Worm (Caenorhabditis elegans): ENCODE data around the gene ooc-3.
A peak's percentile ranks its signal among the peaks of the same experiment; 100 is the strongest.

The ooc-3 gene

DNA sequence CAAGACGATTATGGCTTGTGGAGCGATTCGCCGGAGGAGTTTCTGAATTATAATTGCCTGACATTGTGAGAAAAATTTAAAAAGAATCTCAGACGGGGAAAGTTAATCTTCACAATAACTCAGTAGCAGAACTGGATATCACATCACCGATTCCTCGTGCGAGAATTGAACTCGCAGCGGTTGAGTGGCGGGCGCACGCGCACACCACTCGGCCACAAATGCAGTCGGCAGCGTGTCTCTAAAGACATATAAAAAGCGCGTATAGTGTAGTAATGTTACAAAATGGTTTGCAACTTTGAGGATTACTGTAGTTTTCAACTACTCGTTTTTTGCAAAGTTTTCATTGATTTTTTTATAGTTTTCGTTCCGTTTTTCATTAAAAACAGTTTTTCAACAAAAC, 10.5 kb downstream of the ooc-3 start (continued):
- TF ChIP-seq K09A11.1 (tag; optimal IDR thresholded peaks at IDR 0.05; ENCODE audit: insufficient read depth) (peak; percentile 84), Y22D7AL.16 (tag; optimal IDR thresholded peaks at IDR 0.05) (peak; percentile 98), hlh-30 (tag; optimal IDR thresholded peaks at IDR 0.05; ENCODE audit: insufficient read depth) (peak; percentile 78), pros-1 (tag; optimal IDR thresholded peaks at IDR 0.05) (no peak), hlh-15 (tag; optimal IDR thresholded peaks at IDR 0.05) (peak; percentile 96), ceh-24 (tag; optimal IDR thresholded peaks at IDR 0.05) (peak; percentile 97), odd-2 (tag; optimal IDR thresholded peaks at IDR 0.05) (peak; percentile 80), madf-2 (tag; optimal IDR thresholded peaks at IDR 0.05) (peak; percentile 95), ahr-1 (tag; optimal IDR thresholded peaks at IDR 0.05) (peak; percentile 89), unc-86 (tag; optimal IDR thresholded peaks at IDR 0.05) (peak; percentile 93), sox-2 (GFP tag; IDR thresholded peaks at IDR 0.05) (peak; percentile 87), sdc-2 (tag; optimal IDR thresholded peaks at IDR 0.05) (peak; percentile 86), ceh-30 (tag; optimal IDR thresholded peaks at IDR 0.05) (peak; percentile 72), pha-4 (tag; optimal IDR thresholded peaks at IDR 0.05) (no peak), hlh-13 (GFP tag; optimal IDR thresholded peaks at IDR 0.05) (peak; percentile 93), fax-1 (tag; optimal IDR thresholded peaks at IDR 0.05) (peak; percentile 93), hlh-6 (tag; optimal IDR thresholded peaks at IDR 0.05) (peak; percentile 96), ztf-16 (tag; optimal IDR thresholded peaks at IDR 0.05) (peak; percentile 95), zip-5 (tag; optimal IDR thresholded peaks at IDR 0.05) (peak; percentile 84), dve-1 (tag; optimal IDR thresholded peaks at IDR 0.05) (peak; percentile 88), dmd-4 (tag; optimal IDR thresholded peaks at IDR 0.05; ENCODE audit: borderline replicate concordance) (peak; percentile 90), ttx-3 (tag; optimal IDR thresholded peaks at IDR 0.05) (peak; percentile 96), ets-4 (tag; optimal IDR thresholded peaks at IDR 0.05) (peak; percentile 56), tbx-2 (tag; optimal IDR thresholded peaks at IDR 0.05) (peak; percentile 95), eyg-1 (tag; optimal IDR thresholded peaks at IDR 0.05) (peak; percentile 95), che-1 (tag; optimal IDR thresholded peaks at IDR 0.05) (peak; percentile 96), pag-3 (tag; optimal IDR thresholded peaks at IDR 0.05; ENCODE audit: borderline replicate concordance) (peak; percentile 80), ceh-6 (GFP tag; optimal IDR thresholded peaks at IDR 0.05) (peak; percentile 96), nhr-232 (tag; optimal IDR thresholded peaks at IDR 0.05) (peak; percentile 94), nhr-11 (tag; optimal IDR thresholded peaks at IDR 0.05) (no peak), C38D4.7 (GFP tag; optimal IDR thresholded peaks at IDR 0.05) (peak; percentile 96)

DNA sequence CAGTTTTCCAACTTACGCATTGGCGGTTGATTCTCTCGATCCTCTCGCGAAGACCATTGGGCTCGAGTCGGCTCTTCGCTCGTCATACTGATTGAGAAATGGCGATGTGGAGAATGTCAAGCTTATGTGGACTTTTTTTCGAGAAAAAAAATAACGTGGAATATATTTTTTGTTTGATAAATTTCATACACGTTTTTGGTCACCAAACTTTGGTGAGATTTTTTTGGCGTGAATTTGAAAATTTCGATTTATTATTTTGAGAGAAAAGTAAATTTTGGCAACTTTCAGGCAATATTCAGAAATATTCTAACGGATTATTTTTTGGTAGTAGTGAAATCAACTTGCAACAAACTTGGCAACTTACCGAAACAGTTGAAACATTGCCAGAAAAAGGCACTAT, 16.0 kb downstream of the ooc-3 start, which contains the start of gene W02B12.12:
TSS of gene W02B12.12 (minus strand) at position 101 of the 400 bp plus-strand sequence.
- TF ChIP-seq fkh-10 (GFP tag; optimal IDR thresholded peaks at IDR 0.05) (no peak), ceh-30 (tag; optimal IDR thresholded peaks at IDR 0.05) (no peak), ttx-3 (tag; optimal IDR thresholded peaks at IDR 0.05) (no peak), elt-4 (tag; optimal IDR thresholded peaks at IDR 0.05) (no peak), pha-2 (tag; optimal IDR thresholded peaks at IDR 0.05) (no peak)

DNA sequence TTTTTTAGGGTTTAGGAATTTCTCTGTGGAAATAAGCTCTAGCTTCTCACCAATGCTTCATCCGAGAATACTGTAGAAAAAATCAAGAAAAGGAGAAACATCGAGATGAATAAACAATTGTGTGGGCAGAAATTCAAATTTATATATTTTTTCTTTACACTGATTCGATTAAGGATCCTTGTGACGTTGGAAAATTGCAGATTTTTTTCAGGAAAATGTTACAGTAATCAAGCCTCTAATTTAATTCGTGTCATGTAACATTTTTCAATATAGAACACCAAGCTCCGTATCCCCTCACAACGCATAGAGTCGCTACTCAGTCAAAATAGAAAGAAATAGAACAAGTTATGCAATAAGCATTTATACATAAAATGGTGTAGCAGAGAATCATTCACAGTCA, 18.7 kb downstream of the ooc-3 start, which contains the start of gene W02B12.16:
TSS of gene W02B12.16 (minus strand) at position 101 of the 400 bp plus-strand sequence.
- TF ChIP-seq ceh-18 (tag; optimal IDR thresholded peaks at IDR 0.05) (no peak), pag-3 (tag; optimal IDR thresholded peaks at IDR 0.05; ENCODE audit: borderline replicate concordance) (no peak), dmd-4 (tag; optimal IDR thresholded peaks at IDR 0.05; ENCODE audit: borderline replicate concordance) (no peak), hlh-30 (tag; optimal IDR thresholded peaks at IDR 0.05; ENCODE audit: insufficient read depth) (no peak), C38D4.7 (GFP tag; optimal IDR thresholded peaks at IDR 0.05) (no peak), tbx-2 (tag; optimal IDR thresholded peaks at IDR 0.05) (no peak), unc-3 (GFP tag; conservative IDR thresholded peaks at IDR 0.05) (no peak), unc-3 (tag; optimal IDR thresholded peaks at IDR 0.05) (no peak), ceh-6 (GFP tag; optimal IDR thresholded peaks at IDR 0.05) (no peak), ceh-2 (tag; optimal IDR thresholded peaks at IDR 0.05) (no peak), ceh-9 (tag; optimal IDR thresholded peaks at IDR 0.05) (no peak), ztf-16 (tag; optimal IDR thresholded peaks at IDR 0.05) (no peak), pqm-1 (tag; optimal IDR thresholded peaks at IDR 0.05) (no peak)
